Worm (Caenorhabditis elegans): ENCODE measurements around the gene sre-13.

The sre-13 gene

ce11 chrII:14626883-14627282 is 9.8 kb downstream of the sre-13 start:
- TF ChIP-seq him-1 (tag; optimal IDR thresholded peaks at IDR 0.05) (no peak), Y79H2A.3 (GFP tag; conservative IDR thresholded peaks at IDR 0.05) (no peak), F23B12.7 (tag; optimal IDR thresholded peaks at IDR 0.05; ENCODE audit: insufficient read depth) (no peak), lin-35 (GFP tag; optimal IDR thresholded peaks at IDR 0.05) (no peak), Y53G8AR.9 (GFP tag; conservative IDR thresholded peaks at IDR 0.05) (no peak), snpc-1.3 (tag; optimal IDR thresholded peaks at IDR 0.05; ENCODE audit: insufficient read depth) (no peak), somi-1 (GFP tag; optimal IDR thresholded peaks at IDR 0.05) (no peak), efl-1 (GFP tag; optimal IDR thresholded peaks at IDR 0.05) (no peak), T26A5.8 (tag; optimal IDR thresholded peaks at IDR 0.05) (no peak), rec-8 (tag; optimal IDR thresholded peaks at IDR 0.05) (no peak), mes-4 (tag; optimal IDR thresholded peaks at IDR 0.05) (no peak), K12H6.12 (tag; optimal IDR thresholded peaks at IDR 0.05) (no peak), zfh-2 (GFP tag; conservative IDR thresholded peaks at IDR 0.05) (no peak), hrde-1 (tag; optimal IDR thresholded peaks at IDR 0.05; ENCODE audit: borderline replicate concordance) (no peak), nhr-179 (tag; optimal IDR thresholded peaks at IDR 0.05) (no peak), cebp-1 (GFP tag; IDR thresholded peaks at IDR 0.05) (no peak), cebp-1 (tag; optimal IDR thresholded peaks at IDR 0.05) (no peak), B0261.1 (tag; optimal IDR thresholded peaks at IDR 0.05) (no peak), F22D6.2 (tag; optimal IDR thresholded peaks at IDR 0.05) (no peak), rpc-1 (optimal IDR thresholded peaks at IDR 0.05) (no peak), rpc-1 (tag; optimal IDR thresholded peaks at IDR 0.05) (no peak), aptf-3 (GFP tag; IDR thresholded peaks at IDR 0.05) (no peak)

ce11 chrII:14622758-14623157 is 13.9 kb downstream of the sre-13 start, which contains the start of gene mltn-10:
Gene mltn-10, plus strand, starts transcription at chrII:14623058.
- TF ChIP-seq ets-4 (GFP tag; optimal IDR thresholded peaks at IDR 0.05) (no peak), hlh-26 (GFP tag; conservative IDR thresholded peaks at IDR 0.05) (no peak), ceh-40 (GFP tag; IDR thresholded peaks at IDR 0.05) (no peak), mel-28 (tag; optimal IDR thresholded peaks at IDR 0.05; ENCODE audit: borderline replicate concordance) (no peak), Y53G8AR.9 (GFP tag; conservative IDR thresholded peaks at IDR 0.05) (no peak), madf-3 (GFP tag; IDR thresholded peaks at IDR 0.05) (no peak), tbx-9 (tag; optimal IDR thresholded peaks at IDR 0.05; ENCODE audit: borderline replicate concordance) (no peak), dpl-1 (GFP tag; optimal IDR thresholded peaks at IDR 0.05) (no peak), zfh-2 (GFP tag; conservative IDR thresholded peaks at IDR 0.05) (no peak), hmg-1.2 (GFP tag; IDR thresholded peaks at IDR 0.05) (no peak), aptf-3 (GFP tag; IDR thresholded peaks at IDR 0.05) (no peak), F55B11.4 (tag; optimal IDR thresholded peaks at IDR 0.05; ENCODE audit: borderline replicate concordance, insufficient read depth) (no peak), tlf-1 (GFP tag; optimal IDR thresholded peaks at IDR 0.05) (no peak), rcor-1 (GFP tag; IDR thresholded peaks at IDR 0.05) (no peak)

DNA sequence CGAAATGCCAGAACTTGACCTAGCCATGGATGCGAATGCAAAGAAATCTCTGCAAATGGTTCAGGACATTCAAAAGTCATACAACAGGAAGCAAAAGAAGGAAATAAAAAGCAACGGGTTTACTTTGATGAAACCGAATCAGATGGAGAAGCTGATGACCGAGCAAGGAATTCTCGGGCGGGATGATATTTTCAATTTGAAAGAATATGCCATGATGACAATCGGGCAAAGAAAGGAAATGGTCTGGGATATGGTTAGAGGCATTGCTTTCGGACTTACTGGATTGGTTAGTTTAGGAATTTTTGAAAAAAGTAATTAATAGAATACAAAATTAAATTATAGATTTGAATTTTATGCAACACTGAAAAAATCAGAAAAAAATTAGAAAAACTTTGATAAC is 15.9 kb downstream of the sre-13 start:
- TF ChIP-seq B0035.1 (tag; optimal IDR thresholded peaks at IDR 0.05), result no peak
- no peak for TF ChIP-seq chd-7 (tag; optimal IDR thresholded peaks at IDR 0.05)
- TF ChIP-seq fkh-3 (tag; optimal IDR thresholded peaks at IDR 0.05), result no peak
- no peak for TF ChIP-seq zim-3 (tag; optimal IDR thresholded peaks at IDR 0.05)
- TF ChIP-seq ztf-25 (GFP tag; IDR thresholded peaks at IDR 0.05), result no peak

Data from whole organism, young adult.